Fruit fly (Drosophila melanogaster) whole organism, prepupa: ENCODE results near the gene Trm1.

ENCODE experiments used
- Ets96B ChIP-seq: fragments of 200-800 bp; optimal IDR thresholded peaks from 2 replicates; lab custom pipeline; 2019; ENCODE audit warnings: missing biosample characterization, mild to moderate bottlenecking, missing genetic modification characterization, moderate library complexity
- Hr39 ChIP-seq: fragments of 200-800 bp; sonication (Bioruptor generic); optimal IDR thresholded peaks from 2 replicates; lab custom pipeline; 2016; ENCODE audit warnings: missing biosample characterization, missing genetic modification characterization

- TF ChIP-seq Ets96B, result no peak
- TF ChIP-seq Hr39, result no peak
Observed at dm6 chr2L:12410679-12411078, 17.1 kb upstream of the Trm1 start.
